Worm (Caenorhabditis elegans) whole organism, early embryonic: ENCODE measurements around the gene C05C12.1.

Experiments used
- ama-1 ChIP-seq: fragments of 150-350 bp; optimal IDR thresholded peaks from 2 replicates; lab custom pipeline; 2014
- ceh-13 ChIP-seq: fragments of 200-800 bp; sonication (Bioruptor generic); optimal IDR thresholded peaks from 2 replicates; lab custom pipeline; 2018; ENCODE audit warnings: mild to moderate bottlenecking, missing genetic modification characterization, missing compliant biosample characterization
- ceh-36 ChIP-seq: sonication (generic microtip); optimal IDR thresholded peaks from 2 replicates; lab custom pipeline; 2016; ENCODE audit warnings: missing genetic modification characterization, inconsistent platforms, missing compliant biosample characterization
- ets-7 ChIP-seq: sonication (generic microtip); optimal IDR thresholded peaks from 2 replicates; lab custom pipeline; 2016; ENCODE audit warnings: missing genotype, missing genetic modification characterization, missing compliant biosample characterization
- hmbx-1 ChIP-seq: sonication (generic microtip); optimal IDR thresholded peaks from 2 replicates; lab custom pipeline; 2016; ENCODE audit warnings: mild to moderate bottlenecking, missing genetic modification characterization, missing compliant biosample characterization

DNA sequence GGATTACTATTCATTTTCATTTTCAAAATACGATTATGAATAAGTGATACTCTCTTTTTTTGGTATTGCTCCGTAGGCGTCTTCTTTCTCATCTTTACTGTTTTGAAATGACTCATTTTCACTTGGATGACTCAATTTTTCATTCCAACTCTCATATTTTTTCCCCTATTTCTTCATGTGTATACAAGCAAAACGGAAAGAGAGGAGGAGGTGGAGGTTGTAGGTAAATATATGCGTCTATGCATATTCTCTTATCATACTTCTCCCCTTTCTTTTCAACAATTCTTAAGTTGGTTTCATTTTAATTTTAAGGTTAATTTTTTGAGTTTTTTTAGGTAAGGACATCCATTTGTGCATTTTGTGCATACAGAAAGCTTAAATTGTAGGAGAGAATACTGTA lies 32.3 kb downstream of the C05C12.1 start:
- TF ChIP-seq ceh-13 (GFP tag; lab: Kevin White, UChicago) (no peak), ets-7 (no peak), ama-1 (lab: Kevin White, UChicago) (no peak), hmbx-1 (no peak), ceh-36 (no peak)
